Fruit fly (Drosophila melanogaster) whole organism, embryonic: ENCODE data around the gene Cdc37.

ENCODE experiments used
- B-H2 ChIP-seq: fragments of 200-800 bp; sonication (Bioruptor generic); optimal IDR thresholded peaks from 2 replicates; lab custom pipeline; 2018; ENCODE audit warnings: missing biosample characterization, mild to moderate bottlenecking, missing genetic modification characterization
- Bdp1 ChIP-seq: fragments of 200-800 bp; sonication (Bioruptor generic); optimal IDR thresholded peaks from 3 replicates; lab custom pipeline; 2016; ENCODE audit warnings: missing biosample characterization, missing genetic modification characterization
- CG11456 ChIP-seq: fragments of 200-800 bp; sonication (Bioruptor generic); IDR thresholded peaks from 3 replicates; pipeline ENCODE4 v1.3.6; 2022; ENCODE audit warnings: missing biosample characterization, missing genetic modification characterization
- CG11723 ChIP-seq: fragments of 200-800 bp; sonication (Bioruptor generic); optimal IDR thresholded peaks from 2 replicates; lab custom pipeline; 2017; ENCODE audit warnings: missing biosample characterization, mild to moderate bottlenecking, missing genetic modification characterization
- CG12104 ChIP-seq: fragments of 200-800 bp; sonication (Bioruptor generic); optimal IDR thresholded peaks from 3 replicates; lab custom pipeline; 2016; ENCODE audit warnings: missing biosample characterization, missing genetic modification characterization
- CG12659 ChIP-seq: fragments of 200-800 bp; sonication (Bioruptor generic); optimal IDR thresholded peaks from 3 replicates; lab custom pipeline; 2017; ENCODE audit warnings: mild to moderate bottlenecking, missing biosample characterization, missing genetic modification reagents, missing genetic modification characterization
- CG12744 ChIP-seq: fragments of 200-800 bp; sonication (Bioruptor generic); optimal IDR thresholded peaks from 2 replicates; lab custom pipeline; 2016; ENCODE audit warnings: missing biosample characterization, missing genetic modification characterization
- CG12942 ChIP-seq: fragments of 200-800 bp; sonication (Bioruptor generic); optimal IDR thresholded peaks from 3 replicates; lab custom pipeline; 2016; ENCODE audit warnings: missing biosample characterization, missing genetic modification characterization
- CG13287 ChIP-seq: fragments of 200-800 bp; sonication (Bioruptor generic); IDR thresholded peaks from 2 replicates; pipeline ENCODE4 v1.3.6; 2022; ENCODE audit warnings: missing biosample characterization, missing genetic modification characterization; ENCODE audit not compliant: partially characterized antibody
- CG13424 ChIP-seq: fragments of 200-800 bp; sonication (Bioruptor generic); optimal IDR thresholded peaks from 2 replicates; lab custom pipeline; 2019; ENCODE audit warnings: missing biosample characterization, mild to moderate bottlenecking, missing genetic modification characterization, moderate library complexity
- CG18476 ChIP-seq: fragments of 200-800 bp; sonication (Bioruptor generic); optimal IDR thresholded peaks from 2 replicates; lab custom pipeline; 2016; ENCODE audit warnings: missing biosample characterization, mild to moderate bottlenecking, missing genetic modification characterization
- CG18619 ChIP-seq: fragments of 200-800 bp; sonication (Bioruptor generic); optimal IDR thresholded peaks from 3 replicates; lab custom pipeline; 2017; ENCODE audit warnings: missing biosample characterization, mild to moderate bottlenecking, missing genetic modification characterization
- CG2678 ChIP-seq: fragments of 200-800 bp; sonication (Bioruptor generic); optimal IDR thresholded peaks from 3 replicates; lab custom pipeline; 2019; ENCODE audit warnings: missing biosample characterization, mild to moderate bottlenecking, missing genetic modification characterization, moderate library complexity
- CG3407 ChIP-seq: fragments of 200-800 bp; sonication (Bioruptor generic); optimal IDR thresholded peaks from 2 replicates; lab custom pipeline; 2018; ENCODE audit warnings: missing biosample characterization, mild to moderate bottlenecking, missing genetic modification characterization
- CG34376 ChIP-seq: fragments of 200-800 bp; sonication (Bioruptor generic); optimal IDR thresholded peaks from 2 replicates; lab custom pipeline; 2018; ENCODE audit warnings: missing biosample characterization, mild to moderate bottlenecking, missing genetic modification characterization
- CG6654 ChIP-seq: fragments of 200-800 bp; sonication (Bioruptor generic); optimal IDR thresholded peaks from 2 replicates; lab custom pipeline; 2017; ENCODE audit warnings: missing biosample characterization, mild to moderate bottlenecking, missing genetic modification characterization
- CG8388 ChIP-seq: fragments of 200-800 bp; sonication (Bioruptor generic); optimal IDR thresholded peaks from 2 replicates; lab custom pipeline; 2019; ENCODE audit warnings: missing biosample characterization, mild to moderate bottlenecking, missing genetic modification characterization, moderate library complexity
- CG8765 ChIP-seq: fragments of 200-800 bp; sonication (Bioruptor generic); IDR thresholded peaks from 2 replicates; pipeline ENCODE4 v1.3.6; 2022; ENCODE audit warnings: missing biosample characterization, missing genetic modification characterization
- CG8924 ChIP-seq: fragments of 200-800 bp; optimal IDR thresholded peaks from 3 replicates; lab custom pipeline; 2019; ENCODE audit warnings: missing biosample characterization, mild to moderate bottlenecking, missing genetic modification characterization, moderate library complexity
- D19A ChIP-seq: fragments of 200-800 bp; optimal IDR thresholded peaks from 3 replicates; lab custom pipeline; 2019; ENCODE audit warnings: missing biosample characterization, mild to moderate bottlenecking, missing genetic modification characterization, moderate library complexity
- ERR ChIP-seq: fragments of 200-800 bp; sonication (Bioruptor generic); optimal IDR thresholded peaks from 2 replicates; lab custom pipeline; 2016; ENCODE audit warnings: missing biosample characterization, missing genetic modification characterization
- Eip74EF ChIP-seq, 2 experiments: fragments of 200-800 bp in 1 of 2; fragments of >200 bp in 1 of 2; sonication (Bioruptor generic) in 1 of 2; optimal IDR thresholded peaks; 2 replicates each; lab custom pipeline; 2017 to 2019; ENCODE audit warnings: missing biosample characterization in 2 of 2, missing genetic modification characterization in 2 of 2, mild to moderate bottlenecking in 1 of 2, moderate library complexity in 1 of 2
- GATAe ChIP-seq: fragments of 200-800 bp; sonication (Bioruptor generic); conservative IDR thresholded peaks from 2 replicates; pipeline ENCODE4 v1.3.6; 2022; ENCODE audit warnings: missing biosample characterization, missing genetic modification characterization
- H15 ChIP-seq: fragments of 200-800 bp; sonication (Bioruptor generic); IDR thresholded peaks from 3 replicates; pipeline ENCODE4 v1.3.6; 2022; ENCODE audit warnings: missing biosample characterization, missing genetic modification characterization
- Hmr ChIP-seq: fragments of 200-800 bp; sonication (Bioruptor generic); optimal IDR thresholded peaks from 3 replicates; lab custom pipeline; 2017; ENCODE audit warnings: mild to moderate bottlenecking, missing biosample characterization, missing genetic modification reagents, missing genetic modification characterization
- Nf-YA ChIP-seq: fragments of 200-800 bp; sonication (Bioruptor generic); IDR thresholded peaks from 2 replicates; pipeline ENCODE4 v1.3.6; 2022; ENCODE audit warnings: missing biosample characterization, missing genetic modification characterization
- Vsx1 ChIP-seq: fragments of 200-800 bp; sonication (Bioruptor generic); optimal IDR thresholded peaks from 2 replicates; lab custom pipeline; 2017; ENCODE audit warnings: missing biosample characterization, mild to moderate bottlenecking, missing genetic modification characterization, missing genetic modification reagents
- cg ChIP-seq: fragments of 200-800 bp; sonication (Bioruptor generic); optimal IDR thresholded peaks from 3 replicates; lab custom pipeline; 2019; ENCODE audit warnings: missing biosample characterization, mild to moderate bottlenecking, missing genetic modification characterization, moderate library complexity
- corto ChIP-seq: fragments of 200-800 bp; sonication (Bioruptor generic); optimal IDR thresholded peaks from 2 replicates; lab custom pipeline; 2016; ENCODE audit warnings: missing biosample characterization, mild to moderate bottlenecking, missing genetic modification characterization, moderate library complexity
- crc ChIP-seq: fragments of 200-800 bp; sonication (Bioruptor generic); optimal IDR thresholded peaks from 2 replicates; lab custom pipeline; 2016; ENCODE audit warnings: missing biosample characterization, missing genetic modification characterization
- dati ChIP-seq: fragments of 200-800 bp; sonication (Bioruptor generic); IDR thresholded peaks from 2 replicates; pipeline ENCODE4 v1.3.6; 2022; ENCODE audit warnings: missing biosample characterization, missing genetic modification characterization
- dpn ChIP-seq, 2 experiments: fragments of 200-800 bp; sonication (Bioruptor generic); optimal IDR thresholded peaks; 3 replicates each; lab custom pipeline; 2016; ENCODE audit warnings: missing biosample characterization in 2 of 2, missing genetic modification characterization in 2 of 2
- dysf ChIP-seq: fragments of 200-800 bp; sonication (Bioruptor generic); IDR thresholded peaks from 3 replicates; pipeline ENCODE4 v1.3.6; 2022; ENCODE audit warnings: missing biosample characterization, missing genetic modification characterization
- exex ChIP-seq: fragments of 200-800 bp; sonication (Bioruptor generic); optimal IDR thresholded peaks from 4 replicates; lab custom pipeline; 2018; ENCODE audit warnings: missing biosample characterization, mild to moderate bottlenecking, missing genetic modification characterization, moderate library complexity
- grau ChIP-seq: fragments of 200-800 bp; optimal IDR thresholded peaks from 3 replicates; lab custom pipeline; 2019; ENCODE audit warnings: missing biosample characterization, mild to moderate bottlenecking, missing genetic modification characterization, moderate library complexity
- grn ChIP-seq: fragments of 200-800 bp; sonication (Bioruptor generic); optimal IDR thresholded peaks from 3 replicates; lab custom pipeline; 2017; ENCODE audit warnings: missing biosample characterization, missing genetic modification characterization
- kah ChIP-seq: fragments of 200-800 bp; sonication (Bioruptor generic); optimal IDR thresholded peaks from 2 replicates; lab custom pipeline; 2018; ENCODE audit warnings: missing biosample characterization, mild to moderate bottlenecking, missing genetic modification characterization
- ken ChIP-seq: fragments of 200-800 bp; sonication (Bioruptor generic); IDR thresholded peaks from 3 replicates; pipeline ENCODE4 v1.3.6; 2022; ENCODE audit warnings: missing biosample characterization, missing genetic modification characterization
- lab ChIP-seq: fragments of 200-800 bp; sonication (Bioruptor generic); optimal IDR thresholded peaks from 3 replicates; lab custom pipeline; 2017; ENCODE audit warnings: missing biosample characterization, missing genetic modification characterization, mild to moderate bottlenecking, moderate library complexity, missing genetic modification reagents
- lilli ChIP-seq: fragments of 200-800 bp; sonication (Bioruptor generic); optimal IDR thresholded peaks from 3 replicates; lab custom pipeline; 2016; ENCODE audit warnings: missing biosample characterization, missing genetic modification characterization
- mirr ChIP-seq: fragments of 200-800 bp; sonication (Bioruptor generic); optimal IDR thresholded peaks from 3 replicates; lab custom pipeline; 2018; ENCODE audit warnings: missing biosample characterization, mild to moderate bottlenecking, missing genetic modification characterization
- odd ChIP-seq: fragments of 200-800 bp; sonication (Bioruptor generic); optimal IDR thresholded peaks from 2 replicates; lab custom pipeline; 2017; ENCODE audit warnings: missing biosample characterization, mild to moderate bottlenecking, missing genetic modification characterization
- psq ChIP-seq: fragments of 200-800 bp; sonication (Bioruptor generic); optimal IDR thresholded peaks from 2 replicates; lab custom pipeline; 2017; ENCODE audit warnings: missing biosample characterization, missing genetic modification characterization
- row ChIP-seq: fragments of 200-800 bp; sonication (Bioruptor generic); IDR thresholded peaks from 3 replicates; pipeline ENCODE4 v1.3.6; 2022; ENCODE audit warnings: missing biosample characterization, missing genetic modification characterization
- sd ChIP-seq: fragments of 200-800 bp; sonication (Bioruptor generic); optimal IDR thresholded peaks from 3 replicates; lab custom pipeline; 2018; ENCODE audit warnings: missing biosample characterization, mild to moderate bottlenecking, missing genetic modification characterization, moderate library complexity
- seq ChIP-seq: fragments of 200-800 bp; sonication (Bioruptor generic); IDR thresholded peaks from 2 replicates; pipeline ENCODE4 v1.3.6; 2022; ENCODE audit warnings: missing biosample characterization, missing genetic modification characterization
- sug ChIP-seq: fragments of 200-800 bp; optimal IDR thresholded peaks from 2 replicates; lab custom pipeline; 2019; ENCODE audit warnings: missing biosample characterization, mild to moderate bottlenecking, missing genetic modification characterization, moderate library complexity
- toy ChIP-seq: fragments of 200-800 bp; sonication (Bioruptor generic); IDR thresholded peaks from 2 replicates; pipeline ENCODE4 v1.3.6; 2022; ENCODE audit warnings: missing biosample characterization, missing genetic modification characterization
- tx ChIP-seq: fragments of 200-800 bp; sonication (Bioruptor generic); optimal IDR thresholded peaks from 2 replicates; lab custom pipeline; 2016; ENCODE audit warnings: missing biosample characterization, missing genetic modification characterization
- zfh1 ChIP-seq: fragments of 200-800 bp; sonication (Bioruptor generic); IDR thresholded peaks from 3 replicates; pipeline ENCODE4 v1.3.6; 2022; ENCODE audit warnings: missing biosample characterization, missing genetic modification characterization

Cdc37 gene

dm6 chr3L:1794943-1795696, at the start of gene Cdc37, which contains the start of the genes alpha-Spec and dlt (continued):
- no peak for TF ChIP-seq ERR (GFP tag; lab: Kevin White, UChicago)
- no peak for TF ChIP-seq psq (GFP tag; lab: Kevin White, UChicago)
- no peak for TF ChIP-seq CG12104 (GFP tag; lab: Kevin White, UChicago)
- no peak for TF ChIP-seq Bdp1 (GFP tag; lab: Kevin White, UChicago)
- TF ChIP-seq B-H2 (GFP tag; lab: Kevin White, UChicago) = no peak
- no peak for TF ChIP-seq crc (GFP tag; lab: Kevin White, UChicago)
- TF ChIP-seq CG11456 (GFP tag; lab: Robert Waterston, UW) = no peak
- TF ChIP-seq tx (GFP tag; lab: Kevin White, UChicago) = no peak
- peak; percentile 72 for TF ChIP-seq CG12659 (GFP tag; lab: Kevin White, UChicago)
- TF ChIP-seq kah = no peak
- no peak for TF ChIP-seq Vsx1 (GFP tag; lab: Kevin White, UChicago)
- TF ChIP-seq ken (GFP tag; lab: Robert Waterston, UW) = no peak
- peak; percentile 22 for TF ChIP-seq CG8924 (tag; lab: Kevin White, UChicago)
- TF ChIP-seq H15 (GFP tag; lab: Robert Waterston, UW) = no peak
- TF ChIP-seq dysf (GFP tag; lab: Robert Waterston, UW) = 0 out of 3 replicates have a peak, but pooled peaks have one; percentile 16
- TF ChIP-seq odd (GFP tag; lab: Kevin White, UChicago) = no peak
- no peak for TF ChIP-seq CG11723 (GFP tag; lab: Kevin White, UChicago)
- peak; percentile 31; the same call in 1 of the 3 replicates for TF ChIP-seq row
- TF ChIP-seq seq = peak; percentile 51; the same call in 1 of the 2 replicates
- no peak for TF ChIP-seq CG6654 (GFP tag; lab: Kevin White, UChicago)
- TF ChIP-seq dpn (GFP tag; optimal IDR thresholded peaks at IDR 0.05; lab: Kevin White, UChicago) = peak in 1 of 2 experiments; percentile 21
- TF ChIP-seq grau (tag; lab: Kevin White, UChicago) = peak; percentile 48
- TF ChIP-seq CG12942 (GFP tag; lab: Kevin White, UChicago) = no peak
- TF ChIP-seq CG8388 (GFP tag; lab: Kevin White, UChicago) = peak; percentile 2
- TF ChIP-seq CG18619 = no peak
- TF ChIP-seq CG13424 (tag; lab: Kevin White, UChicago) = peak; percentile 12
- no peak for TF ChIP-seq CG3407 (GFP tag; lab: Kevin White, UChicago)
- TF ChIP-seq CG12744 (GFP tag; lab: Kevin White, UChicago) = no peak
- no peak for TF ChIP-seq corto (GFP tag; lab: Kevin White, UChicago)
- TF ChIP-seq cg (GFP tag; lab: Kevin White, UChicago) = peak; percentile 75
- no peak for TF ChIP-seq dati
- TF ChIP-seq Nf-YA (GFP tag; lab: Robert Waterston, UW) = no peak
- no peak for TF ChIP-seq Eip74EF (GFP tag; optimal IDR thresholded peaks at IDR 0.05; lab: Kevin White, UChicago)
- TF ChIP-seq lilli = peak; percentile 15
- TF ChIP-seq CG13287 = peak; percentile 87
- TF ChIP-seq CG8765 = no peak

- TF ChIP-seq toy (GFP tag; lab: Robert Waterston, UW) = no peak
- peak; percentile 21 for TF ChIP-seq sd
- peak; percentile 34 for TF ChIP-seq mirr (GFP tag; lab: Kevin White, UChicago)
- TF ChIP-seq sug (tag; lab: Kevin White, UChicago) = peak; percentile 98
- no peak for TF ChIP-seq zfh1
- peak; percentile 12 for TF ChIP-seq Hmr (GFP tag; lab: Kevin White, UChicago)
- TF ChIP-seq CG34376 = peak; percentile 42
- TF ChIP-seq exex (tag; lab: Kevin White, UChicago) = peak; percentile 89
- TF ChIP-seq CG2678 (tag; lab: Kevin White, UChicago) = peak; percentile 26
- peak; percentile 63 for TF ChIP-seq D19A (tag; lab: Kevin White, UChicago)
- TF ChIP-seq GATAe (GFP tag; lab: Robert Waterston, UW) = peak; percentile 46; the same call in 1 of the 2 replicates
- peak; percentile 81 for TF ChIP-seq grn (GFP tag; lab: Kevin White, UChicago)
- TF ChIP-seq lab = peak; percentile 58
- no peak for TF ChIP-seq CG18476
Measured at dm6 chr3L:1745432-1745831, 49.8 kb upstream of the Cdc37 start.
